Worm (Caenorhabditis elegans): ENCODE data around the gene ceh-84.

ce11 chrII:2011179-2011578, 10.6 kb upstream of the ceh-84 start:
- no peak for TF ChIP-seq daf-16 (GFP tag; optimal IDR thresholded peaks at IDR 0.05)
- TF ChIP-seq daf-16 (tag; optimal IDR thresholded peaks at IDR 0.05): no peak
- no peak for TF ChIP-seq unc-39 (tag; optimal IDR thresholded peaks at IDR 0.05)
- no peak for TF ChIP-seq nhr-237 (tag; optimal IDR thresholded peaks at IDR 0.05)
- no peak for TF ChIP-seq nhr-77 (tag; optimal IDR thresholded peaks at IDR 0.05)
- no peak for TF ChIP-seq snpc-4 (tag; optimal IDR thresholded peaks at IDR 0.05)
- no peak for TF ChIP-seq dmd-9 (GFP tag; IDR thresholded peaks at IDR 0.05)
- no peak for TF ChIP-seq lin-39 (tag; optimal IDR thresholded peaks at IDR 0.05)
- TF ChIP-seq nhr-11 (tag; optimal IDR thresholded peaks at IDR 0.05): no peak
- TF ChIP-seq madf-9 (GFP tag; conservative IDR thresholded peaks at IDR 0.05): no peak
- TF ChIP-seq aha-1 (tag): no peak
- no peak for TF ChIP-seq lin-13 (GFP tag; optimal IDR thresholded peaks at IDR 0.05)
- TF ChIP-seq ama-1 (optimal IDR thresholded peaks at IDR 0.05): no peak
- TF ChIP-seq ces-1 (GFP tag; optimal IDR thresholded peaks at IDR 0.05): no peak
